Fruit fly (Drosophila melanogaster) whole organism, embryonic: ENCODE results near the gene CBP.

ENCODE experiments used
- CG12236 ChIP-seq: fragments of 200-800 bp; sonication (Bioruptor generic); optimal IDR thresholded peaks from 2 replicates; lab custom pipeline; 2016; ENCODE audit warnings: missing biosample characterization, missing genetic modification characterization
- CG1647 ChIP-seq: fragments of 200-800 bp; sonication (Bioruptor generic); optimal IDR thresholded peaks from 3 replicates; lab custom pipeline; 2016; ENCODE audit warnings: missing biosample characterization, missing genetic modification characterization
- CG6813 ChIP-seq: fragments of 200-800 bp; sonication (Bioruptor generic); optimal IDR thresholded peaks from 2 replicates; lab custom pipeline; 2017; ENCODE audit warnings: missing biosample characterization, missing genetic modification characterization, mild to moderate bottlenecking, moderate library complexity, missing genetic modification reagents
- sug ChIP-seq: fragments of 200-800 bp; optimal IDR thresholded peaks from 2 replicates; lab custom pipeline; 2019; ENCODE audit warnings: missing biosample characterization, mild to moderate bottlenecking, missing genetic modification characterization, moderate library complexity

DNA sequence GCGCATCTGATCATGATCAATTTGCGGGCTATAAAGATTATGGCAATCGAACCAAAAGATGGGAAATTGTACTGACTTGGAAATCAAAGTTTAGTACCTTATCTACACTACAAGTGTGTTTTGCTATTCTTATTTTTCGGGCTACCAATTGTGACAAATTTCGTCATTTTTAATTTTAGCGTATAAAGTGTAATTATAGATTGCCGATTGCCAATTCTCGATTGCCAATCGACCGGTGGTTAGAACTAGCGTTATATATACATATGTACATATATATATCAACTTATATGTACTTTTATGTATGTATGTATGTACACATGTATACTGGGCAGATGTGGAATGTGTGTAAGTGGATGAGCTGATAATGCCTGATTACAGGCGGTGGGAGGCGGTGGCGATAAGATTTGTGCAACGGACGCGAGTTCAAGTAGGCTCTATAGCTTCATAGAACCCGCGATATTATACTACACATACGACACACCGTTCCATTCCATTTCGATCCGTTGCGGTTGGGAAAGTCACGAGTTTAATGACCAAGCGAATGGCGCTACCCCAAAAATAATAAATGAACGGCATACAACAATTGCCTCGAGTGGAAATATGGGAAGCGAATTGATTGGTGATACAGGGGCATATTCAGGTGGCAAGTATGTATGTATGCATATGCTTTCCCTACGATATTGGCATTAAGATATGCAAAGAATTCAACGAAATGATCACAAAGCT, 21.1 kb upstream of the CBP start:
- no peak for TF ChIP-seq CG6813 (GFP tag; lab: Kevin White, UChicago)
- TF ChIP-seq sug (tag; lab: Kevin White, UChicago) = peak; percentile 83
- TF ChIP-seq CG1647 (GFP tag; lab: Kevin White, UChicago) = no peak
- TF ChIP-seq CG12236 (GFP tag; lab: Kevin White, UChicago) = no peak
